Fruit fly (Drosophila melanogaster) whole organism, embryonic: ENCODE data around the gene scyl.

ENCODE experiments used
- Aef1 ChIP-seq: fragments of 200-800 bp; sonication (Bioruptor generic); IDR thresholded peaks from 3 replicates; pipeline ENCODE4 v1.3.6; 2022; ENCODE audit warnings: missing biosample characterization, missing genetic modification characterization
- Atf6 ChIP-seq: fragments of 200-800 bp; sonication (Bioruptor generic); IDR thresholded peaks from 2 replicates; pipeline ENCODE4 v1.3.6; 2022; ENCODE audit warnings: missing biosample characterization, missing genetic modification characterization
- B-H2 ChIP-seq: fragments of 200-800 bp; sonication (Bioruptor generic); optimal IDR thresholded peaks from 2 replicates; lab custom pipeline; 2018; ENCODE audit warnings: missing biosample characterization, mild to moderate bottlenecking, missing genetic modification characterization
- CG10147 ChIP-seq: fragments of 200-800 bp; sonication (Bioruptor generic); optimal IDR thresholded peaks from 2 replicates; lab custom pipeline; 2019; ENCODE audit warnings: missing biosample characterization, mild to moderate bottlenecking, missing genetic modification characterization, moderate library complexity
- CG10209 ChIP-seq: fragments of 200-800 bp; sonication (Bioruptor generic); optimal IDR thresholded peaks from 3 replicates; lab custom pipeline; 2017; ENCODE audit warnings: missing biosample characterization, mild to moderate bottlenecking, missing genetic modification characterization, missing genetic modification reagents
- CG10979 ChIP-seq: fragments of 200-800 bp; sonication (Bioruptor generic); optimal IDR thresholded peaks from 2 replicates; lab custom pipeline; 2018; ENCODE audit warnings: missing biosample characterization, mild to moderate bottlenecking, missing genetic modification characterization, moderate library complexity
- CG11398 ChIP-seq: fragments of 200-800 bp; sonication (Bioruptor generic); optimal IDR thresholded peaks from 2 replicates; lab custom pipeline; 2016; ENCODE audit warnings: missing biosample characterization, missing genetic modification characterization
- CG11696 ChIP-seq: fragments of 200-800 bp; sonication (Bioruptor generic); IDR thresholded peaks from 2 replicates; pipeline ENCODE4 v1.3.6; 2022; ENCODE audit warnings: missing biosample characterization, missing genetic modification characterization
- CG13894 ChIP-seq: fragments of 200-800 bp; sonication (Bioruptor generic); optimal IDR thresholded peaks from 3 replicates; lab custom pipeline; 2018; ENCODE audit warnings: missing biosample characterization, mild to moderate bottlenecking, missing genetic modification characterization, moderate library complexity
- CG15073 ChIP-seq: fragments of 200-800 bp; sonication (Bioruptor generic); optimal IDR thresholded peaks from 2 replicates; lab custom pipeline; 2016; ENCODE audit warnings: missing biosample characterization, missing genetic modification characterization
- CG17361 ChIP-seq: fragments of 200-800 bp; sonication (Bioruptor generic); IDR thresholded peaks from 3 replicates; pipeline ENCODE4 v1.3.6; 2022; ENCODE audit warnings: missing biosample characterization, missing genetic modification characterization
- CG18262 ChIP-seq: fragments of 200-800 bp; optimal IDR thresholded peaks from 3 replicates; lab custom pipeline; 2019; ENCODE audit warnings: missing biosample characterization, mild to moderate bottlenecking, missing genetic modification characterization, moderate library complexity
- CG31388 ChIP-seq: fragments of 200-800 bp; sonication (Bioruptor generic); optimal IDR thresholded peaks from 2 replicates; lab custom pipeline; 2016; ENCODE audit warnings: missing biosample characterization, missing genetic modification characterization
- CG32532 ChIP-seq: fragments of 200-800 bp; sonication (Bioruptor generic); IDR thresholded peaks from 2 replicates; pipeline ENCODE4 v1.3.6; 2022; ENCODE audit warnings: missing biosample characterization, missing genetic modification characterization
- CG34376 ChIP-seq: fragments of 200-800 bp; sonication (Bioruptor generic); optimal IDR thresholded peaks from 2 replicates; lab custom pipeline; 2018; ENCODE audit warnings: missing biosample characterization, mild to moderate bottlenecking, missing genetic modification characterization
- CG4328 ChIP-seq: fragments of 200-800 bp; sonication (Bioruptor generic); optimal IDR thresholded peaks from 3 replicates; lab custom pipeline; 2017; ENCODE audit warnings: missing biosample characterization, missing genetic modification reagents, missing genetic modification characterization
- CG5180 ChIP-seq: fragments of 200-800 bp; sonication (Bioruptor generic); optimal IDR thresholded peaks from 3 replicates; lab custom pipeline; 2017; ENCODE audit warnings: missing biosample characterization, missing genetic modification characterization, mild to moderate bottlenecking, moderate library complexity, missing genetic modification reagents
- CG7745 ChIP-seq: fragments of 200-800 bp; sonication (Bioruptor generic); optimal IDR thresholded peaks from 2 replicates; lab custom pipeline; 2018; ENCODE audit warnings: missing biosample characterization, mild to moderate bottlenecking, missing genetic modification characterization, moderate library complexity
- CG8388 ChIP-seq: fragments of 200-800 bp; sonication (Bioruptor generic); optimal IDR thresholded peaks from 2 replicates; lab custom pipeline; 2019; ENCODE audit warnings: missing biosample characterization, mild to moderate bottlenecking, missing genetic modification characterization, moderate library complexity
- Eip74EF ChIP-seq, 2 experiments: fragments of 200-800 bp in 1 of 2; fragments of >200 bp in 1 of 2; sonication (Bioruptor generic) in 1 of 2; optimal IDR thresholded peaks; 2 replicates each; lab custom pipeline; 2017 to 2019; ENCODE audit warnings: missing biosample characterization in 2 of 2, missing genetic modification characterization in 2 of 2, mild to moderate bottlenecking in 1 of 2, moderate library complexity in 1 of 2
- HLHmδ ChIP-seq: fragments of 200-800 bp; sonication (Bioruptor generic); optimal IDR thresholded peaks from 2 replicates; lab custom pipeline; 2018; ENCODE audit warnings: missing biosample characterization, mild to moderate bottlenecking, missing genetic modification characterization, moderate library complexity
- Hmr ChIP-seq: fragments of 200-800 bp; sonication (Bioruptor generic); optimal IDR thresholded peaks from 3 replicates; lab custom pipeline; 2017; ENCODE audit warnings: mild to moderate bottlenecking, missing biosample characterization, missing genetic modification reagents, missing genetic modification characterization
- Hr39 ChIP-seq: fragments of >200 bp; optimal IDR thresholded peaks from 2 replicates; lab custom pipeline; 2017
- MESR4 ChIP-seq: fragments of 200-800 bp; sonication (Bioruptor generic); optimal IDR thresholded peaks from 2 replicates; lab custom pipeline; 2018; ENCODE audit warnings: missing biosample characterization, mild to moderate bottlenecking, missing genetic modification characterization, moderate library complexity
- MTF-1 ChIP-seq: fragments of 200-800 bp; sonication (Bioruptor generic); optimal IDR thresholded peaks from 2 replicates; lab custom pipeline; 2018; ENCODE audit warnings: missing biosample characterization, mild to moderate bottlenecking, missing genetic modification characterization, borderline replicate concordance
- NK7.1 ChIP-seq: fragments of 200-800 bp; sonication (Bioruptor generic); optimal IDR thresholded peaks from 3 replicates; lab custom pipeline; 2016; ENCODE audit warnings: missing biosample characterization, missing genetic modification characterization
- Nf-YB ChIP-seq: fragments of 200-800 bp; sonication (Bioruptor generic); optimal IDR thresholded peaks from 3 replicates; lab custom pipeline; 2019; ENCODE audit warnings: missing biosample characterization, mild to moderate bottlenecking, missing genetic modification characterization, moderate library complexity
- Oli ChIP-seq: fragments of 200-800 bp; sonication (Bioruptor generic); optimal IDR thresholded peaks from 2 replicates; lab custom pipeline; 2018; ENCODE audit warnings: missing biosample characterization, mild to moderate bottlenecking, missing genetic modification characterization, moderate library complexity
- Optix ChIP-seq: fragments of 200-800 bp; sonication (Bioruptor generic); IDR thresholded peaks from 3 replicates; pipeline ENCODE4 v1.3.6; 2022; ENCODE audit warnings: missing biosample characterization, missing genetic modification characterization
- Six4 ChIP-seq: fragments of 200-800 bp; sonication (Bioruptor generic); optimal IDR thresholded peaks from 2 replicates; lab custom pipeline; 2016; ENCODE audit warnings: missing biosample characterization, missing genetic modification characterization
- Spps ChIP-seq: fragments of 200-800 bp; sonication (Bioruptor generic); optimal IDR thresholded peaks from 2 replicates; lab custom pipeline; 2018; ENCODE audit warnings: missing biosample characterization, mild to moderate bottlenecking, missing genetic modification characterization
- Ssrp ChIP-seq: fragments of 200-800 bp; sonication (Bioruptor generic); optimal IDR thresholded peaks from 2 replicates; lab custom pipeline; 2018; ENCODE audit warnings: missing biosample characterization, mild to moderate bottlenecking, missing genetic modification characterization, moderate library complexity
- Xrp1 ChIP-seq: fragments of 200-800 bp; sonication (Bioruptor generic); IDR thresholded peaks from 2 replicates; pipeline ENCODE4 v1.3.6; 2022; ENCODE audit warnings: missing biosample characterization, missing genetic modification characterization
- az2 ChIP-seq: fragments of 200-800 bp; sonication (Bioruptor generic); optimal IDR thresholded peaks from 3 replicates; lab custom pipeline; 2016; ENCODE audit warnings: missing biosample characterization, missing genetic modification characterization
- ci ChIP-seq: fragments of 200-800 bp; sonication (Bioruptor generic); IDR thresholded peaks from 3 replicates; pipeline ENCODE4 v1.3.6; 2022; ENCODE audit warnings: missing biosample characterization, missing genetic modification characterization
- dmrt11E ChIP-seq: fragments of 200-800 bp; sonication (Bioruptor generic); optimal IDR thresholded peaks from 3 replicates; lab custom pipeline; 2018; ENCODE audit warnings: missing biosample characterization, mild to moderate bottlenecking, missing genetic modification characterization, moderate library complexity
- gce ChIP-seq: fragments of 200-800 bp; sonication (Bioruptor generic); IDR thresholded peaks from 3 replicates; pipeline ENCODE4 v1.3.6; 2022; ENCODE audit warnings: missing biosample characterization, missing genetic modification characterization
- klu ChIP-seq: fragments of 200-800 bp; sonication (Bioruptor generic); IDR thresholded peaks from 2 replicates; pipeline ENCODE4 v1.3.6; 2022; ENCODE audit warnings: missing biosample characterization, missing genetic modification characterization
- lola ChIP-seq, 3 experiments: fragments of >200 bp in 2 of 3; fragments of 200-800 bp in 1 of 3; sonication (Bioruptor generic) in 1 of 3; optimal IDR thresholded peaks; 2 replicates each; lab custom pipeline; 2017 to 2019; ENCODE audit warnings: missing biosample characterization in 3 of 3, missing genetic modification characterization in 3 of 3, mild to moderate bottlenecking in 1 of 3, moderate library complexity in 1 of 3
- mirr ChIP-seq: fragments of 200-800 bp; sonication (Bioruptor generic); optimal IDR thresholded peaks from 3 replicates; lab custom pipeline; 2018; ENCODE audit warnings: missing biosample characterization, mild to moderate bottlenecking, missing genetic modification characterization
- org-1 ChIP-seq: fragments of 200-800 bp; sonication (Bioruptor generic); optimal IDR thresholded peaks from 2 replicates; lab custom pipeline; 2017; ENCODE audit warnings: missing biosample characterization, missing genetic modification characterization
- pan ChIP-seq, 4 experiments: fragments of >200 bp in 3 of 4; fragments of 200-800 bp in 1 of 4; sonication (Bioruptor generic) in 1 of 4; optimal IDR thresholded peaks in 3 of 4; IDR thresholded peaks in 1 of 4; 2 replicates each; pipeline versions ENCODE4 v1.3.6 to Lab custom; 2017 to 2022; ENCODE audit warnings: missing biosample characterization in 2 of 4, missing genetic modification characterization in 2 of 4, mixed read lengths in 1 of 4
- pho ChIP-seq: fragments of 200-800 bp; sonication (Bioruptor generic); optimal IDR thresholded peaks from 2 replicates; lab custom pipeline; 2016; ENCODE audit warnings: missing biosample characterization, missing genetic modification characterization
- salm ChIP-seq: fragments of 200-800 bp; sonication (Bioruptor generic); optimal IDR thresholded peaks from 2 replicates; lab custom pipeline; 2018; ENCODE audit warnings: missing biosample characterization, mild to moderate bottlenecking, missing genetic modification characterization
- sd ChIP-seq: fragments of 200-800 bp; sonication (Bioruptor generic); optimal IDR thresholded peaks from 3 replicates; lab custom pipeline; 2018; ENCODE audit warnings: missing biosample characterization, mild to moderate bottlenecking, missing genetic modification characterization, moderate library complexity
- sqz ChIP-seq: fragments of 200-800 bp; sonication (Bioruptor generic); optimal IDR thresholded peaks from 3 replicates; lab custom pipeline; 2018; ENCODE audit warnings: missing biosample characterization, mild to moderate bottlenecking, missing genetic modification characterization
- trh ChIP-seq: fragments of 200-800 bp; sonication (Bioruptor generic); optimal IDR thresholded peaks from 2 replicates; lab custom pipeline; 2016; ENCODE audit warnings: missing biosample characterization, missing genetic modification characterization

Gene scyl

DNA sequence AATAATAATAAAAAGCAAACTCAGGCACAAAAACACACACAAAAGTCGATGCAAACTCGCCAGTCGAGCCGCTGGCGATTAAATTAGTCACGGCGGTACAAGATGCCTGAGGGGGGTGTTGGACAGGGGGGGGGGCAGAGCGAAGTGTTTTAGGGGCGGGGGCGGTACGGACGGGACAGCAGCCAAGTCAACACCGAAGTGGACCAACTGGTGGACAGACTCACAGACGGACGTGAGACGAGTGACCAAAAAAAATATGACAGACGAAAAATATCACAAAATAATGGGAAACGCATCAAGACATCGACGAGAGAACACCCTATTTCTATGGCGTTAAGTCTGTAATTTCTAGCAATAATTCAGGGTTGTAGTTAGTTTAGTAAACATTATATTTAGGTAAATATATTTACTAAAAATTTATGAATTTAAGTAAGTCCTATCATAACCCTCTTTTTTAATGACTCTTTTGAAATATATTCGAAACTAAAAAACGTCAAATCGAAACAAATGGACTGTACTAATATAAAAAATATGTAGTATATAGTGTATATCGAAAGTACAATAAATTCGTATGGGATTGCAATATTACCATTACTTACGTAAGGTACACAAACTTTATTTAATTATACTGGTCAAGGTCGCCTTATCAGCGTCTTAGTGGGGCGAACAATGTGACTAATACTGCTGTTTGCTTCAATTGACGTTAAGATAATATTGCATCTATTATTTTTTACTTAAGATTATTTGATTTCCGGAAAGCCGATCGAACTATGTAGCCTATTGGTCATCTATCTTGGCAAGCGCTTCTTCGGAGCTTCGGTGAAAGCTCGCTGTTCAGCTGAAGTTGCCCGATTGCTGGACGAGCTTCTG, 39.4 kb downstream of the scyl start (continued):
- TF ChIP-seq HLHmδ (GFP tag; lab: Kevin White, UChicago) (no peak), Optix (GFP tag; lab: Robert Waterston, UW) (peak; percentile 55; the same call in 1 of the 3 replicates), CG15073 (GFP tag; lab: Kevin White, UChicago) (no peak), dmrt11E (tag; lab: Kevin White, UChicago) (peak; percentile 14), CG8388 (GFP tag; lab: Kevin White, UChicago) (peak; percentile 11), CG13894 (tag; lab: Kevin White, UChicago) (peak; percentile 77), Oli (peak; percentile 55), CG4328 (no peak), CG7745 (tag; lab: Kevin White, UChicago) (no peak), az2 (GFP tag; lab: Kevin White, UChicago) (peak; percentile 33), CG11696 (GFP tag; lab: Robert Waterston, UW) (0 out of 2 replicates have a peak, but pooled peaks have one; percentile 37), CG18262 (tag; lab: Kevin White, UChicago) (peak; percentile 49), mirr (GFP tag; lab: Kevin White, UChicago) (peak; percentile 71), MTF-1 (GFP tag; lab: Kevin White, UChicago) (no peak), CG32532 (peak; percentile 47; the same call in 1 of the 2 replicates), CG10209 (GFP tag; lab: Kevin White, UChicago) (peak; percentile 30), ci (GFP tag; lab: Robert Waterston, UW) (peak; percentile 72; the same call in 2 of the 3 replicates), Aef1 (GFP tag; lab: Robert Waterston, UW) (peak; percentile 31; the same call in 1 of the 3 replicates), Spps (tag; lab: Kevin White, UChicago) (no peak), B-H2 (GFP tag; lab: Kevin White, UChicago) (peak; percentile 70), CG11398 (GFP tag; lab: Kevin White, UChicago) (no peak), pan (optimal IDR thresholded peaks at IDR 0.05; lab: Kevin White, UChicago) (no peak), pan (GFP tag; optimal IDR thresholded peaks at IDR 0.05 in 1 of 2, IDR thresholded peaks at IDR 0.05 in 1 of 2) (peak in 1 of 2 experiments; percentile 45), sqz (GFP tag; lab: Kevin White, UChicago) (peak; percentile 64), CG31388 (GFP tag; lab: Kevin White, UChicago) (no peak), Hr39 (no peak), Eip74EF (GFP tag; optimal IDR thresholded peaks at IDR 0.05; lab: Kevin White, UChicago) (peak in 1 of 2 experiments; percentile 24), salm (peak; percentile 2), CG17361 (GFP tag; lab: Robert Waterston, UW) (peak; percentile 58; the same call in 2 of the 3 replicates), Hmr (peak; percentile 29), Ssrp (peak; percentile 46), sd (tag; lab: Kevin White, UChicago) (peak; percentile 79), Xrp1 (GFP tag; lab: Robert Waterston, UW) (peak; percentile 51; the same call in 1 of the 2 replicates), trh (GFP tag; lab: Kevin White, UChicago) (peak; percentile 37), CG10147 (GFP tag; lab: Kevin White, UChicago) (peak; percentile 11), MESR4 (GFP tag; lab: Kevin White, UChicago) (no peak), NK7.1 (GFP tag; lab: Kevin White, UChicago) (no peak), Six4 (no peak), klu (GFP tag; lab: Robert Waterston, UW) (peak; percentile 88), pho (GFP tag; lab: Kevin White, UChicago) (no peak), CG34376 (peak; percentile 56), CG5180 (GFP tag; lab: Kevin White, UChicago) (peak; percentile 1), CG10979 (tag; lab: Kevin White, UChicago) (peak; percentile 17), Nf-YB (GFP tag; lab: Kevin White, UChicago) (peak; percentile 6), gce (GFP tag; lab: Robert Waterston, UW) (no peak), org-1 (peak; percentile 27), Atf6 (GFP tag; lab: Robert Waterston, UW) (peak; percentile 17; the same call in 1 of the 2 replicates), lola (GFP tag; optimal IDR thresholded peaks at IDR 0.05; lab: Kevin White, UChicago) (no peak)
